Fruit fly (Drosophila melanogaster): Measurements from ENCODE around the gene CG7582.

Gene CG7582

DNA sequence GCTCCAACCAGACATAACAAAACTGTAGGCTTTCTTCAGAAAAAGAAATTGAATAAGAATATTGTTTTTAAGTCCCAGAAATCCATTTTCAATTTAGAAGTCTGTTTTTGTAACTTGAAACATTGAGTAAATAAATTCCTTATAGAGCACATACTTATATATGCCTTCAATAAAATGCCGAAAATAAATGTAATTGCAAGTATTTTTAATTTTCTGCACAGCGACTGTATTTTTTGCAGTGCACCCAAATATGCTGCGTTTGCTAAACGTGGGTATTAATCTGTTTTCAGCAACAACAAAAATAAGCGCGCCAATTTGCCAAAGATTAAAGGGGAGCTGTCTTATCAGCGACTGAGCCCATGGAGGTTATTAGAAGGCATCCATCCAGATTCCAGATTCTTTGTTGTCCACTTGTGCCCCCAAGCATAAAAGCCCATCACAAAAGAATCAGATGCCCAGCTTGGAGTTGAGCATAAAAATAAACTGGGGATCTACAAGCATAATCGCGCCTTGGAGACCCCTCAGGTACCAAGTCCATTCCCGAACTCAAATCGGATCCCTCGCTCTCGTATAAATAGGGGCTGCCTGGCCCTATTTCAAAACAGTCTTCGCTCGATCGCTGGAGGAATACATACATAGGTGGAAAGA lies 10.9 kb downstream of the CG7582 start, which contains the start of gene Obp99a:
TSS of gene Obp99a (plus strand) at position 598 of the 648 bp plus-strand sequence.
- TF ChIP-seq CG8478 (optimal IDR thresholded peaks at IDR 0.05) (no peak), CTCF (optimal IDR thresholded peaks at IDR 0.05) (no peak)

DNA sequence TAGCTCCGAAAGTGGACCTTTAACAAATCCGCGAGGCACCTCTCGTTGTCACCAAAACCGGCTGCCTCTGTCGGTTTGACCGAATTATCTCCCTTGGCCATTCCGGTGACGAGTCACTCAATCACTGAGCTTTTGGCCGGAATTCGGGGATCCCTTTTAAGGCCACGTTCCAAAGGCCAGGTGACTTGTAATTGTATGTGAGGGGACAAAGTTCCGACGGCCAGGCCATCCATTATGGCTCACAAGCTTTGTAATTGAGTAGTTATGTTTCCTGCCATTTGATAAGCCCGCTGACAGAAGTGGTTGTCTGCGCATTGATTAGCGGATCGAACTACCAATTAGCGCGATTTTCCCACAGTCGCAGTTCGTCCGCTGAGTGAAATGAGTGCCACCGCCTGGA lies 13.3 kb downstream of the CG7582 start, which contains the start of the genes ppk20 and ppk30:
TSS of gene ppk20 (minus strand) at position 101 of the 400 bp plus-strand sequence.
TSS of gene ppk30 (plus strand) at position 373 of the 400 bp plus-strand sequence.
- no peak for TF ChIP-seq CTCF (optimal IDR thresholded peaks at IDR 0.05)
- no peak for TF ChIP-seq CG8478 (optimal IDR thresholded peaks at IDR 0.05)

DNA sequence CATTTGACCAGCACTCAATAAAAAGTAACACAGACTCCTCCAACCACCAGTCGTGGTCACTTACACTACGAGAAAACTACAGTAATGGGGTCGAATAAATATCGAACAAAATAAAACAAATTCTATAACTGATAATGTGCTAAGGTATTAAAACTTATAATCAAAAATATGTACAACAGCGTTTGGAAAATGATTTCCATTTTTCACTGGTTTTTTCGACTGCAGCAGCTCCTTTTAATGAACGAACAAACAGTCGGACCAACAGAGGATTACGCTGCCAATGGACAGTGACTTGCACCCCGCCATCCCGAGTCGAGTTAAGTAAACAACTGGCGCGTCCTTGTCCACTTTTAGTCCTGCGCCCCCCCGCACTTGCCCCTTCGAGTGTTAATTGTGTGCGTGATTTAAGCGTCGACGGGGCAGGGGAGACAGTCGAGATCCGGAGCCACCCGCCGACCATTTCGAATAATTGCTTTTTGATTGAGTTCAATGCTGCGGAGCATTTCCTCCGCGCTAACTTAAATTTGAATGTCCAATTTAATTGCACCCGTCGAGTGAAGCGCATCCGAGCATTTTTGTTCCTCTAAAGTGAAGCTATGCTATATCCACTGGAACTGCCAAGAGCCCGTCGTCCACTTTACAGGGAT lies 17.8 kb downstream of the CG7582 start, which contains the start of gene ppk21:
TSS of gene ppk21 (plus strand) at position 597 of the 647 bp plus-strand sequence.
- TF ChIP-seq CG8478 (optimal IDR thresholded peaks at IDR 0.05): no peak
- no peak for TF ChIP-seq CTCF (optimal IDR thresholded peaks at IDR 0.05)

DNA sequence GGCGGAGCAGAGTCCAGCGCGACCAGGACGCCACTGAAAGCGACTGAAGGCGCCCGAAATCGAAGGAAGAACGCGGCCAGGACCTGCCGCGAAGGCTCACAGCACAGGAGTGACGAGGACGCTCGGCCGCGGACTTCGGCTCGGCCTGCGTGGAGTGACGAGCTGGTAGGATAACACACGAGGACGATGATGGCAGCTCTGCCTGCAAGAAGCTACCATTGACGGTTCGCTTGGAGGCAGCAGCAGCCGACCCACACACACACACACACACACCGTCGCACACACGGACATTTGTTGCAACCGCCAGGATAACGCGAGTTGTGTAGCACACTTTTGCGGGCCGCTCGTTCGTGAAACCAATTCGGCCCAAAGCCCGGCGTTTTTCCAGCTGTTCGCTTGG lies 22.1 kb downstream of the CG7582 start, which contains the start of gene Dop1R2:
TSS of gene Dop1R2 (minus strand) at position 35 of the 400 bp plus-strand sequence.
- TF ChIP-seq CTCF (optimal IDR thresholded peaks at IDR 0.05) (no peak), CG8478 (optimal IDR thresholded peaks at IDR 0.05) (no peak)

DNA sequence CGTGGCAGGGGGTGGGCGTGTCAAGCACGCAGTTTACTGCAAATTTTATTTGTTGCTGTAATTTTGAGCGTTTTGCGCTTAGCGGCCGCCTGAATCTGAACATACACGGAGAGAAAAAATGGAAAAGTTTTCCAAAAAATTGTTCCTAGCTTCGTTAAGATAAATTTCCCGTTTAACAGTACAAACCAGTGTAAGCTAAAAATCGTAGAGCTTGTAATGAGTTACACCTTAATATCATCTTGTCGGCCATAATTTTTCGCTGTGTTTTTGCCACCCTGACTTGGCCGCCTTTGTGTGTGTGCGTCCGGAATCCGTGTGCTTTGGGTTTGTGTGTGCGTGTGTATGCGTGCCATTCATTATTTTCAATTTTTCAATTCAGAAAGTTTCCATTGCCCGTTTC lies 30.6 kb downstream of the CG7582 start:
- TF ChIP-seq CTCF (optimal IDR thresholded peaks at IDR 0.05): no peak
- TF ChIP-seq CG8478 (optimal IDR thresholded peaks at IDR 0.05): no peak
